Fruit fly (Drosophila melanogaster): ENCODE data around the gene Ir8a.
A peak's percentile ranks its signal among the peaks of the same experiment; 100 is the strongest.

Ir8a gene

dm6 chrX:9196362-9196761, 40.0 kb downstream of the Ir8a start, which contains the start of gene CG12118 (continued):
- TF ChIP-seq Gug (GFP tag; IDR thresholded peaks at IDR 0.05) (peak; percentile 58; the same call in 3 of the 4 replicates), Hr39 (optimal IDR thresholded peaks at IDR 0.05) (no peak), D19B (GFP tag; optimal IDR thresholded peaks at IDR 0.05) (no peak), CG8388 (GFP tag; optimal IDR thresholded peaks at IDR 0.05) (peak; percentile 78), CG2889 (GFP tag; IDR thresholded peaks at IDR 0.05) (peak; percentile 84), bsh (GFP tag; optimal IDR thresholded peaks at IDR 0.05) (peak in 1 of 2 experiments; percentile 84), trem (tag; optimal IDR thresholded peaks at IDR 0.05) (peak; percentile 73), al (GFP tag; IDR thresholded peaks at IDR 0.05) (peak; percentile 86), Optix (GFP tag; IDR thresholded peaks at IDR 0.05) (no peak), Sox102F (GFP tag; optimal IDR thresholded peaks at IDR 0.05) (peak; percentile 87), Meics (GFP tag; optimal IDR thresholded peaks at IDR 0.05) (peak; percentile 73), CG9932 (GFP tag; IDR thresholded peaks at IDR 0.05) (peak; percentile 89), Dfd (GFP tag; optimal IDR thresholded peaks at IDR 0.05) (no peak), CG6689 (GFP tag; IDR thresholded peaks at IDR 0.05) (peak; percentile 80), fru (optimal IDR thresholded peaks at IDR 0.05) (no peak), Mrtf (GFP tag; IDR thresholded peaks at IDR 0.05) (no peak), Blimp-1 (GFP tag; optimal IDR thresholded peaks at IDR 0.05) (peak; percentile 78), CG3163 (GFP tag; optimal IDR thresholded peaks at IDR 0.05) (no peak), CG10565 (GFP tag; optimal IDR thresholded peaks at IDR 0.05) (no peak), Atf-2 (GFP tag; optimal IDR thresholded peaks at IDR 0.05) (peak; percentile 9), Sry-δ (GFP tag; optimal IDR thresholded peaks at IDR 0.05) (peak; percentile 79), CG10209 (GFP tag; optimal IDR thresholded peaks at IDR 0.05) (peak; percentile 80), CG10431 (GFP tag; optimal IDR thresholded peaks at IDR 0.05) (no peak), CG15269 (tag; optimal IDR thresholded peaks at IDR 0.05) (peak; percentile 75), twi (tag; optimal IDR thresholded peaks at IDR 0.05) (peak; percentile 22), Dek (tag; optimal IDR thresholded peaks at IDR 0.05) (peak; percentile 62), HLH4C (GFP tag; IDR thresholded peaks at IDR 0.05; ENCODE audit: partially characterized antibody) (peak; percentile 90), CHES-1-like (GFP tag; optimal IDR thresholded peaks at IDR 0.05) (peak; percentile 15), dan (GFP tag; IDR thresholded peaks at IDR 0.05) (no peak), ase (GFP tag; IDR thresholded peaks at IDR 0.05) (peak; percentile 71; the same call in 2 of the 3 replicates), Lpt (GFP tag; optimal IDR thresholded peaks at IDR 0.05) (no peak), TFAM (GFP tag; optimal IDR thresholded peaks at IDR 0.05) (no peak), pho (GFP tag; optimal IDR thresholded peaks at IDR 0.05) (peak; percentile 56), grn (GFP tag; optimal IDR thresholded peaks at IDR 0.05) (peak; percentile 21), ssp (GFP tag; IDR thresholded peaks at IDR 0.05) (peak; percentile 74), ab (GFP tag; optimal IDR thresholded peaks at IDR 0.05) (no peak), p53 (GFP tag; optimal IDR thresholded peaks at IDR 0.05) (no peak), Med (GFP tag) (peak; percentile 61), CG1792 (GFP tag; optimal IDR thresholded peaks at IDR 0.05) (no peak), Rfx (GFP tag; IDR thresholded peaks at IDR 0.05) (peak; percentile 78), ci (GFP tag; IDR thresholded peaks at IDR 0.05) (peak; percentile 90), CG10462 (GFP tag; optimal IDR thresholded peaks at IDR 0.05) (peak; percentile 72), B-H1 (GFP tag; IDR thresholded peaks at IDR 0.05) (peak; percentile 62), schlank (tag; optimal IDR thresholded peaks at IDR 0.05) (no peak), CG16779 (GFP tag; IDR thresholded peaks at IDR 0.05) (no peak), bcd (GFP tag; optimal IDR thresholded peaks at IDR 0.05) (peak; percentile 58), hth (optimal IDR thresholded peaks at IDR 0.05) (no peak), CG4820 (GFP tag; optimal IDR thresholded peaks at IDR 0.05) (peak; percentile 65), ap (GFP tag; IDR thresholded peaks at IDR 0.05) (peak; percentile 61; the same call in 1 of the 2 replicates), prd (optimal IDR thresholded peaks at IDR 0.05) (no peak), prd (GFP tag; IDR thresholded peaks at IDR 0.05) (peak; percentile 87), CG7987 (GFP tag; optimal IDR thresholded peaks at IDR 0.05) (peak; percentile 44), CG8359 (GFP tag; optimal IDR thresholded peaks at IDR 0.05; ENCODE audit: borderline replicate concordance) (no peak)
